Fruit fly (Drosophila melanogaster) whole organism, adult: ENCODE results near the gene CG13373.

ENCODE experiments used
- CG11617 ChIP-seq: fragments of 200-800 bp; sonication (Bioruptor generic); optimal IDR thresholded peaks from 2 replicates; lab custom pipeline; 2017; ENCODE audit warnings: mild to moderate bottlenecking, missing biosample characterization, missing genetic modification reagents, missing genetic modification characterization
- CG33017 ChIP-seq: fragments of 200-800 bp; sonication (Bioruptor generic); optimal IDR thresholded peaks from 2 replicates; lab custom pipeline; 2018; ENCODE audit warnings: missing biosample characterization, mild to moderate bottlenecking, missing genetic modification characterization, moderate library complexity
- CG5204 ChIP-seq: fragments of 200-800 bp; sonication (Bioruptor generic); optimal IDR thresholded peaks from 2 replicates; lab custom pipeline; 2016; ENCODE audit warnings: missing biosample characterization, missing genetic modification characterization
- CG7101 ChIP-seq: fragments of 200-800 bp; sonication (Bioruptor generic); optimal IDR thresholded peaks from 2 replicates; lab custom pipeline; 2018; ENCODE audit warnings: missing biosample characterization, mild to moderate bottlenecking, missing genetic modification characterization, moderate library complexity
- cic ChIP-seq: fragments of 200-800 bp; sonication (Bioruptor generic); optimal IDR thresholded peaks from 2 replicates; lab custom pipeline; 2017; ENCODE audit warnings: missing biosample characterization, mild to moderate bottlenecking, missing genetic modification characterization, moderate library complexity
- kay ChIP-seq: fragments of 200-800 bp; sonication (Bioruptor generic); peaks from one replicate; lab custom pipeline; 2016; ENCODE audit warnings: missing biosample characterization, missing genetic modification characterization, borderline replicate concordance
- pad ChIP-seq: fragments of 200-800 bp; sonication (Bioruptor generic); optimal IDR thresholded peaks from 3 replicates; lab custom pipeline; 2017; ENCODE audit warnings: missing biosample characterization, missing genetic modification characterization, mild to moderate bottlenecking, moderate library complexity, missing genetic modification reagents
- tj ChIP-seq: fragments of 200-800 bp; sonication (Bioruptor generic); optimal IDR thresholded peaks from 3 replicates; lab custom pipeline; 2017; ENCODE audit warnings: missing biosample characterization, mild to moderate bottlenecking, missing genetic modification characterization, moderate library complexity

DNA sequence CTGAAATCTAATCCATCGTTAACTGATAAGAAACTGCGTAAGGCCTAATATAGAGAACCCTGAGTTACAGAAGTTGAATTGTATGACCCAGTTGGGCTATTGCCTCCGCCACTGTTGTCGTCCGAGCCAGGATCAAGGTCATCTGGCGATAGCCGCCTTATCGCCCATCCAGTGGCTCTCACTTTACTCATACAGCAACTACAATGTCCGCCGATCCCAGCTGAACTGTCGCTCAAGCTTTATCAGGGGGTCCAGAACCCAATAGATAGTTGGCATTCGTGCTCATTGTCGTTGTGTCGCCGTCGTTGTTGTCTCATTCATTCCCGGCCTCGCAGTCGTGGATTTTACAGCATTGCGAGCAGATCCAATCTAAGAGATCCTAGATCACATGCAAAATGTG is 32.3 kb downstream of the CG13373 start, which contains the start of gene arg:
- no peak for TF ChIP-seq tj (GFP tag; lab: Kevin White, UChicago)
- no peak for TF ChIP-seq pad (GFP tag; lab: Kevin White, UChicago)
- TF ChIP-seq CG7101 (tag; lab: Kevin White, UChicago) = no peak
- no peak for TF ChIP-seq CG5204 (GFP tag; lab: Kevin White, UChicago)
- TF ChIP-seq cic = peak; percentile 3
- TF ChIP-seq CG11617 (GFP tag; lab: Kevin White, UChicago) = no peak
- no peak for TF ChIP-seq CG33017 (tag; lab: Kevin White, UChicago)
- no peak for TF ChIP-seq kay
